Worm (Caenorhabditis elegans) whole organism, mixed stage, embryonic: ENCODE results near the gene let-99.

Experiments used
- ceh-39 ChIP-seq: fragments of 150-350 bp; optimal IDR thresholded peaks from 2 replicates; lab custom pipeline; 2014; ENCODE audit warnings: missing biosample characterization, missing genetic modification characterization
- ces-1 ChIP-seq: fragments of 150-350 bp; optimal IDR thresholded peaks from 2 replicates; lab custom pipeline; 2014; ENCODE audit warnings: missing biosample characterization, missing genetic modification reagents, missing genetic modification characterization
- cnd-1 ChIP-seq: fragments of 200-800 bp; sonication (Bioruptor generic); optimal IDR thresholded peaks from 2 replicates; lab custom pipeline; 2018; ENCODE audit warnings: mild to moderate bottlenecking, missing genetic modification characterization, missing compliant biosample characterization
- drap-1 ChIP-seq: fragments of 200-800 bp; sonication (Bioruptor generic); optimal IDR thresholded peaks from 3 replicates; lab custom pipeline; 2018; ENCODE audit warnings: mild to moderate bottlenecking, missing genetic modification characterization, missing compliant biosample characterization
- ham-2 ChIP-seq: fragments of 200-800 bp; sonication (Bioruptor generic); optimal IDR thresholded peaks from 2 replicates; lab custom pipeline; 2018; ENCODE audit warnings: mild to moderate bottlenecking, missing genetic modification characterization, missing compliant biosample characterization
- lin-13 ChIP-seq: fragments of 150-350 bp; optimal IDR thresholded peaks from 2 replicates; lab custom pipeline; 2014; ENCODE audit warnings: missing biosample characterization, missing genetic modification characterization
- lsy-2 ChIP-seq: fragments of 150-350 bp; optimal IDR thresholded peaks from 2 replicates; lab custom pipeline; 2014; ENCODE audit warnings: missing biosample characterization, missing genetic modification characterization
- mls-2 ChIP-seq: sonication (generic microtip); optimal IDR thresholded peaks from 2 replicates; lab custom pipeline; 2016; ENCODE audit warnings: mild to moderate bottlenecking, missing genetic modification characterization, moderate library complexity, missing compliant biosample characterization
- nhr-12 ChIP-seq: fragments of 150-350 bp; optimal IDR thresholded peaks from 2 replicates; lab custom pipeline; 2014; ENCODE audit warnings: missing biosample characterization, missing genetic modification characterization
- pha-4 ChIP-seq: fragments of 150-350 bp; optimal IDR thresholded peaks from 2 replicates; lab custom pipeline; 2018; ENCODE audit warnings: missing biosample characterization, missing genetic modification reagents, missing genetic modification characterization
- snpc-4 ChIP-seq: fragments of 150-350 bp; optimal IDR thresholded peaks from 2 replicates; lab custom pipeline; 2014; ENCODE audit warnings: missing biosample characterization, missing genetic modification characterization
- sptf-1 ChIP-seq: sonication (generic microtip); optimal IDR thresholded peaks from 2 replicates; lab custom pipeline; 2017; ENCODE audit warnings: mild to moderate bottlenecking, missing genetic modification characterization, moderate library complexity, missing compliant biosample characterization

let-99 gene

ce11 chrIV:12616943-12617689 is 49.5 kb downstream of the let-99 start:
- TF ChIP-seq mls-2 (tag; lab: Kevin White, UChicago) (peak; percentile 82), cnd-1 (tag; lab: Kevin White, UChicago) (peak; percentile 11), ham-2 (peak; percentile 95), ces-1 (GFP tag; lab: Kevin White, UChicago) (peak; percentile 7), sptf-1 (tag; lab: Kevin White, UChicago) (peak; percentile 59), ceh-39 (tag; lab: Kevin White, UChicago) (no peak)

DNA sequence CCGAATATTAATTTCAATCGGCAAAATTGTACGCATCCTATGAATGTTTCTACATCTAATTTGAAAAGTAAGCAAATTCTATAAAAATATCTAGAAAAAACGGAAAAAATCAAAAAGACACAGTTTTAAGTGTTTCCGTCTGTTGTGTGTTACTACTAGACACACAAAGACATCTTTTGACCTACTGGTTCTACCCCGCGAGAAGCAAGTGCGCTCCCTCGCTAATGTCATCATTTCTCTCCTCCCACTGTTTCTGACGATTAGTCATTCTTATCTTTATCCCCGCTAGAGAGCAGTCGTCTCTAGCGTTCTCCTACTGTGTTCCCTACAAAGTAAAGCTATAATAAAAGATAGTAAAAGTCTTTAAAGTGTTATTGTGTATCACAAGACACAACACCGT is 50.3 kb downstream of the let-99 start:
- TF ChIP-seq pha-4 (tag; lab: Kevin White, UChicago) = no peak
- TF ChIP-seq ceh-39 (tag; lab: Kevin White, UChicago) = no peak

DNA sequence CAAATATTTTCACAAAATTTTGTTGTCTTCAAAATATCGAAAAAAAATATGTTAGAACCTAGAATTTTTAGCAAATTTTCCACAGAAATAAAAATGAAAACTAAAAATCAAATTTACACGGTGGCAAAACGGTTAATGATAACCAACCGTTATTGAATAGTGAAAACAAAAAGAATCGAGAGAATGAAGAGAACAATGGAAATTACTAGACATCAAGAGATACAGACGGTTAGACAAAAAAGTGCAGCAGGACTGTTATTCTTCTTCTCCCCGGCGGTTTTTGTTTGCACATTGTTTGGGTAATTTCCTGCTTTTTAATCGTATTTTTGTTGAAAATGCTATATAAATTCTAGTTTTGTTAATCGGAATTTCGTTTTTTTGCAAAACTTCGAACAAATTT is 51.2 kb downstream of the let-99 start:
- TF ChIP-seq drap-1 (GFP tag; lab: Kevin White, UChicago) (no peak), lsy-2 (tag; lab: Kevin White, UChicago) (no peak), lin-13 (tag; lab: Kevin White, UChicago) (no peak), snpc-4 (tag; lab: Kevin White, UChicago) (no peak), nhr-12 (tag; lab: Kevin White, UChicago) (no peak)
